Fruit fly (Drosophila melanogaster) whole organism, embryonic: Measurements from ENCODE around the gene rdhB.

Experiments used
- CG10147 ChIP-seq: fragments of 200-800 bp; sonication (Bioruptor generic); optimal IDR thresholded peaks from 2 replicates; lab custom pipeline; 2019; ENCODE audit warnings: missing biosample characterization, mild to moderate bottlenecking, missing genetic modification characterization, moderate library complexity
- CG10267 ChIP-seq: fragments of 200-800 bp; sonication (Bioruptor generic); optimal IDR thresholded peaks from 2 replicates; lab custom pipeline; 2018; ENCODE audit warnings: missing biosample characterization, mild to moderate bottlenecking, missing genetic modification characterization, moderate library complexity
- CG11456 ChIP-seq: fragments of 200-800 bp; sonication (Bioruptor generic); IDR thresholded peaks from 3 replicates; pipeline ENCODE4 v1.3.6; 2022; ENCODE audit warnings: missing biosample characterization, missing genetic modification characterization
- CG12391 ChIP-seq: fragments of 200-800 bp; sonication (Bioruptor generic); optimal IDR thresholded peaks from 3 replicates; lab custom pipeline; 2018; ENCODE audit warnings: missing biosample characterization, mild to moderate bottlenecking, missing genetic modification characterization, moderate library complexity
- CG13123 ChIP-seq: fragments of 200-800 bp; sonication (Bioruptor generic); optimal IDR thresholded peaks from 2 replicates; lab custom pipeline; 2016; ENCODE audit warnings: missing biosample characterization, missing genetic modification characterization
- CG13775 ChIP-seq: fragments of 200-800 bp; sonication (Bioruptor generic); optimal IDR thresholded peaks from 3 replicates; lab custom pipeline; 2017; ENCODE audit warnings: missing biosample characterization, mild to moderate bottlenecking, missing genetic modification characterization
- CG14667 ChIP-seq: fragments of 200-800 bp; sonication (Bioruptor generic); IDR thresholded peaks from 2 replicates; pipeline ENCODE4 v1.3.6; 2022; ENCODE audit warnings: missing biosample characterization, missing genetic modification characterization
- CG15696 ChIP-seq: fragments of 200-800 bp; sonication (Bioruptor generic); optimal IDR thresholded peaks from 2 replicates; lab custom pipeline; 2019; ENCODE audit warnings: missing biosample characterization, mild to moderate bottlenecking, missing genetic modification characterization, moderate library complexity
- CG16813 ChIP-seq: fragments of 200-800 bp; sonication (Bioruptor generic); IDR thresholded peaks from 3 replicates; pipeline ENCODE4 v1.3.6; 2022; ENCODE audit warnings: missing biosample characterization, missing genetic modification characterization; ENCODE audit not compliant: partially characterized antibody
- CG1792 ChIP-seq: fragments of 200-800 bp; sonication (Bioruptor generic); optimal IDR thresholded peaks from 2 replicates; lab custom pipeline; 2016; ENCODE audit warnings: missing biosample characterization, missing genetic modification characterization
- CG2678 ChIP-seq: fragments of 200-800 bp; sonication (Bioruptor generic); optimal IDR thresholded peaks from 3 replicates; lab custom pipeline; 2019; ENCODE audit warnings: missing biosample characterization, mild to moderate bottlenecking, missing genetic modification characterization, moderate library complexity
- CG30403 ChIP-seq: fragments of 200-800 bp; sonication (Bioruptor generic); optimal IDR thresholded peaks from 3 replicates; lab custom pipeline; 2016; ENCODE audit warnings: missing biosample characterization, missing genetic modification characterization
- CG31365 ChIP-seq: fragments of 200-800 bp; sonication (Bioruptor generic); optimal IDR thresholded peaks from 2 replicates; lab custom pipeline; 2018; ENCODE audit warnings: missing biosample characterization, mild to moderate bottlenecking, missing genetic modification characterization
- CG6272 ChIP-seq: fragments of 200-800 bp; sonication (Bioruptor generic); IDR thresholded peaks from 2 replicates; pipeline ENCODE4 v1.3.6; 2022; ENCODE audit warnings: missing biosample characterization, missing genetic modification characterization
- CG8281 ChIP-seq: fragments of 200-800 bp; sonication (Bioruptor generic); optimal IDR thresholded peaks from 2 replicates; lab custom pipeline; 2018; ENCODE audit warnings: missing biosample characterization, mild to moderate bottlenecking, missing genetic modification characterization, moderate library complexity
- Chrac-16 ChIP-seq: fragments of 200-800 bp; sonication (Bioruptor generic); optimal IDR thresholded peaks from 3 replicates; lab custom pipeline; 2016; ENCODE audit warnings: missing biosample characterization, missing genetic modification characterization
- D19B ChIP-seq: fragments of 200-800 bp; sonication (Bioruptor generic); optimal IDR thresholded peaks from 2 replicates; lab custom pipeline; 2017; ENCODE audit warnings: missing biosample characterization, mild to moderate bottlenecking, missing genetic modification characterization
- Dad ChIP-seq: fragments of 200-800 bp; sonication (Bioruptor generic); optimal IDR thresholded peaks from 3 replicates; lab custom pipeline; 2016; ENCODE audit warnings: missing biosample characterization, missing genetic modification characterization
- Dfd ChIP-seq, 2 experiments: fragments of >200 bp; optimal IDR thresholded peaks; 2 replicates each; lab custom pipeline; 2017; ENCODE audit warnings: missing biosample characterization in 2 of 2, missing genetic modification characterization in 2 of 2
- Dll ChIP-seq: fragments of 200-800 bp; sonication (Bioruptor generic); IDR thresholded peaks from 4 replicates; pipeline ENCODE4 v1.3.6; 2022; ENCODE audit warnings: missing biosample characterization, missing genetic modification characterization; ENCODE audit not compliant: partially characterized antibody
- Doc2 ChIP-seq: fragments of 200-800 bp; sonication (Bioruptor generic); IDR thresholded peaks from 2 replicates; pipeline ENCODE4 v1.3.6; 2022; ENCODE audit warnings: missing biosample characterization, missing genetic modification characterization
- Dp ChIP-seq: fragments of 200-800 bp; sonication (Bioruptor generic); optimal IDR thresholded peaks from 2 replicates; lab custom pipeline; 2018; ENCODE audit warnings: missing biosample characterization, mild to moderate bottlenecking, missing genetic modification characterization, moderate library complexity
- Drgx ChIP-seq: fragments of 200-800 bp; sonication (Bioruptor generic); IDR thresholded peaks from 2 replicates; pipeline ENCODE4 v1.3.6; 2022; ENCODE audit warnings: missing biosample characterization, missing genetic modification characterization
- ERR ChIP-seq: fragments of 200-800 bp; sonication (Bioruptor generic); optimal IDR thresholded peaks from 2 replicates; lab custom pipeline; 2016; ENCODE audit warnings: missing biosample characterization, missing genetic modification characterization
- Hand ChIP-seq: fragments of 200-800 bp; sonication (Bioruptor generic); optimal IDR thresholded peaks from 2 replicates; lab custom pipeline; 2017; ENCODE audit warnings: mild to moderate bottlenecking, missing biosample characterization, missing genetic modification reagents, missing genetic modification characterization
- Hr39 ChIP-seq: fragments of >200 bp; optimal IDR thresholded peaks from 2 replicates; lab custom pipeline; 2017
- Hsf ChIP-seq: fragments of 200-800 bp; sonication (Bioruptor generic); optimal IDR thresholded peaks from 3 replicates; lab custom pipeline; 2016; ENCODE audit warnings: missing biosample characterization, missing genetic modification characterization
- MESR4 ChIP-seq: fragments of 200-800 bp; sonication (Bioruptor generic); optimal IDR thresholded peaks from 2 replicates; lab custom pipeline; 2018; ENCODE audit warnings: missing biosample characterization, mild to moderate bottlenecking, missing genetic modification characterization, moderate library complexity
- NfI ChIP-seq: fragments of 200-800 bp; sonication (Bioruptor generic); optimal IDR thresholded peaks from 3 replicates; lab custom pipeline; 2018; ENCODE audit warnings: missing biosample characterization, mild to moderate bottlenecking, missing genetic modification characterization, moderate library complexity
- Ptx1 ChIP-seq: fragments of 200-800 bp; sonication (Bioruptor generic); IDR thresholded peaks from 2 replicates; pipeline ENCODE4 v1.3.6; 2022; ENCODE audit warnings: missing biosample characterization, missing genetic modification characterization
- Sin3A ChIP-seq: fragments of >200 bp; optimal IDR thresholded peaks from 2 replicates; lab custom pipeline; 2018
- abd-A ChIP-seq: fragments of 200-800 bp; sonication (Bioruptor generic); optimal IDR thresholded peaks from 3 replicates; lab custom pipeline; 2019; ENCODE audit warnings: missing biosample characterization, mild to moderate bottlenecking, missing genetic modification characterization, moderate library complexity
- btn ChIP-seq: fragments of 200-800 bp; sonication (Bioruptor generic); optimal IDR thresholded peaks from 2 replicates; lab custom pipeline; 2016; ENCODE audit warnings: missing biosample characterization, missing genetic modification characterization
- caup ChIP-seq: fragments of 200-800 bp; sonication (Bioruptor generic); optimal IDR thresholded peaks from 3 replicates; lab custom pipeline; 2017; ENCODE audit warnings: missing biosample characterization, mild to moderate bottlenecking, missing genetic modification characterization, moderate library complexity; ENCODE audit not compliant: severe bottlenecking
- chn ChIP-seq: fragments of 200-800 bp; sonication (Bioruptor generic); optimal IDR thresholded peaks from 2 replicates; lab custom pipeline; 2016; ENCODE audit warnings: missing biosample characterization, missing genetic modification characterization
- ci ChIP-seq: fragments of 200-800 bp; sonication (Bioruptor generic); IDR thresholded peaks from 3 replicates; pipeline ENCODE4 v1.3.6; 2022; ENCODE audit warnings: missing biosample characterization, missing genetic modification characterization
- danr ChIP-seq: fragments of 200-800 bp; sonication (Bioruptor generic); IDR thresholded peaks from 2 replicates; pipeline ENCODE4 v1.3.6; 2022; ENCODE audit warnings: missing biosample characterization, missing genetic modification characterization
- dati ChIP-seq: fragments of 200-800 bp; sonication (Bioruptor generic); IDR thresholded peaks from 2 replicates; pipeline ENCODE4 v1.3.6; 2022; ENCODE audit warnings: missing biosample characterization, missing genetic modification characterization
- dmrt99B ChIP-seq: fragments of 200-800 bp; sonication (Bioruptor generic); optimal IDR thresholded peaks from 2 replicates; lab custom pipeline; 2018; ENCODE audit warnings: missing biosample characterization, mild to moderate bottlenecking, missing genetic modification characterization, moderate library complexity
- emc ChIP-seq: fragments of 200-800 bp; sonication (Bioruptor generic); optimal IDR thresholded peaks from 2 replicates; lab custom pipeline; 2016; ENCODE audit warnings: missing biosample characterization, missing genetic modification characterization
- ewg ChIP-seq: fragments of 200-800 bp; sonication (Bioruptor generic); optimal IDR thresholded peaks from 3 replicates; lab custom pipeline; 2017; ENCODE audit warnings: mild to moderate bottlenecking, missing biosample characterization, missing genetic modification reagents, missing genetic modification characterization
- eyg ChIP-seq: fragments of 200-800 bp; sonication (Bioruptor generic); optimal IDR thresholded peaks from 3 replicates; lab custom pipeline; 2016; ENCODE audit warnings: missing biosample characterization, missing genetic modification characterization
- gsb ChIP-seq: fragments of 200-800 bp; sonication (Bioruptor generic); IDR thresholded peaks from 2 replicates; pipeline ENCODE4 v1.3.6; 2022; ENCODE audit warnings: missing biosample characterization, missing genetic modification characterization
- pfk ChIP-seq: fragments of 200-800 bp; sonication (Bioruptor generic); optimal IDR thresholded peaks from 2 replicates; lab custom pipeline; 2018; ENCODE audit warnings: missing biosample characterization, mild to moderate bottlenecking, missing genetic modification characterization, moderate library complexity
- prd ChIP-seq, 3 experiments: fragments of >200 bp in 2 of 3; fragments of 200-800 bp in 1 of 3; sonication (Bioruptor generic) in 1 of 3; optimal IDR thresholded peaks in 2 of 3; IDR thresholded peaks in 1 of 3; 2 replicates in 2 of 3; 3 replicates in 1 of 3; pipeline versions ENCODE4 v1.3.6 to Lab custom; 2017 to 2022; ENCODE audit warnings: missing biosample characterization in 1 of 3, missing genetic modification characterization in 1 of 3
- slp2 ChIP-seq: fragments of 200-800 bp; sonication (Bioruptor generic); optimal IDR thresholded peaks from 2 replicates; lab custom pipeline; 2016; ENCODE audit warnings: missing biosample characterization, missing genetic modification characterization
- tx ChIP-seq: fragments of 200-800 bp; sonication (Bioruptor generic); optimal IDR thresholded peaks from 2 replicates; lab custom pipeline; 2016; ENCODE audit warnings: missing biosample characterization, missing genetic modification characterization
- wek ChIP-seq: fragments of 200-800 bp; sonication (Bioruptor generic); optimal IDR thresholded peaks from 3 replicates; lab custom pipeline; 2018; ENCODE audit warnings: missing biosample characterization, mild to moderate bottlenecking, missing genetic modification characterization, moderate library complexity
- wor ChIP-seq: fragments of 200-800 bp; sonication (Bioruptor generic); IDR thresholded peaks from 2 replicates; pipeline ENCODE4 v1.3.6; 2022; ENCODE audit warnings: missing biosample characterization, missing genetic modification characterization

Gene rdhB

DNA sequence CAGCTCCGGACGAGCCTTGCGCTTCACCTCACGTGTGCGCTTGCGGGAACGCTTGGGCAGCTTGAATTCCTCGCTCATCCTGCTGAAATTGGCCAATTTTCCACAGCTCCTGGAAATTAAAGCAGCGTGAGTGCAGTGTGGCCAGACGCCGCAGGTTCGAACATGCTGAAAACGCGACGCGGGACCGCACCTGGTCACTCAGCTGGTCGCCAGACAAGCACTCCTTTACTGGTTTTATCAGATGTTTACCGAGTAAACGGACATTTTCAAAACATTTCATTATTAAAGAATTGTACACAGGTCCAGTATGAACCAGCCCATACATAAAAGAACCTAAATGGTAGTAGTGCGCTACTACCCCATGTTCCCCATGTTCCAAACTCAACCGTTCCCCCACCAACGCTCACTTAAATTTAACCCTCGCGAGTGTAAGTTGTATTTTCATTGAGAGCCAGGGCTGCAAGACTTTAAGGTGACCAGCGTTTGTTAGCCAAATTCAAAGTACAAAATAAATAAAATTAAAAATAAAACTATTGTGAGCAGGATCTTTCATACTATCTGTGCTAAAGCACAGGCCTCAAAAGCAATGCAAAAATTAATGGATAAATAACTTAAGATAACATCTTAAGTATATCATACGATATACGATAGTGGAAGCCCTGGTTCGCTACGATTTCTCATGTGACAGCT lies 10.9 kb downstream of the rdhB start, which contains the start of the genes JMJD6, CG7071 and Muted (continued):
- TF ChIP-seq Hand (GFP tag; lab: Kevin White, UChicago) (peak; percentile 75), CG14667 (peak; percentile 89), CG11456 (GFP tag; lab: Robert Waterston, UW) (peak; percentile 93), danr (GFP tag; lab: Robert Waterston, UW) (peak; percentile 84), CG6272 (GFP tag; lab: Robert Waterston, UW) (peak; percentile 89), Dad (peak; percentile 74), ci (GFP tag; lab: Robert Waterston, UW) (peak; percentile 95), CG13123 (GFP tag; lab: Kevin White, UChicago) (peak; percentile 89), CG12391 (peak; percentile 97), CG16813 (GFP tag; lab: Robert Waterston, UW) (peak; percentile 74), chn (peak; percentile 93), Drgx (GFP tag; lab: Robert Waterston, UW) (peak; percentile 85), Chrac-16 (peak; percentile 92), emc (GFP tag; lab: Kevin White, UChicago) (peak; percentile 64), eyg (GFP tag; lab: Kevin White, UChicago) (peak; percentile 81), ERR (peak; percentile 76), ewg (GFP tag; lab: Kevin White, UChicago) (peak; percentile 80), D19B (peak; percentile 76), Dll (GFP tag; lab: Robert Waterston, UW) (peak; percentile 95), btn (GFP tag; lab: Kevin White, UChicago) (peak; percentile 15), dmrt99B (peak; percentile 78), prd (optimal IDR thresholded peaks at IDR 0.05; lab: Kevin White, UChicago) (no peak), prd (GFP tag; IDR thresholded peaks at IDR 0.05; lab: Robert Waterston, UW) (peak; percentile 96), Doc2 (GFP tag; lab: Robert Waterston, UW) (peak; percentile 18; the same call in 1 of the 2 replicates), CG1792 (GFP tag; lab: Kevin White, UChicago) (peak; percentile 65), CG10267 (peak; percentile 86), caup (GFP tag; lab: Kevin White, UChicago) (peak; percentile 89), CG8281 (peak; percentile 63), dati (GFP tag; lab: Robert Waterston, UW) (peak; percentile 87), wek (GFP tag; lab: Kevin White, UChicago) (no peak), Ptx1 (peak; percentile 93), CG13775 (GFP tag; lab: Kevin White, UChicago) (peak; percentile 94), CG31365 (tag; lab: Kevin White, UChicago) (peak; percentile 30), wor (GFP tag; lab: Robert Waterston, UW) (peak; percentile 77; the same call in 1 of the 2 replicates), gsb (GFP tag; lab: Robert Waterston, UW) (peak; percentile 66), CG2678 (tag; lab: Kevin White, UChicago) (peak; percentile 92), pfk (peak; percentile 97), abd-A (tag; lab: Kevin White, UChicago) (no peak), Hr39 (lab: Kevin White, UChicago) (no peak), slp2 (GFP tag; lab: Kevin White, UChicago) (peak; percentile 82), Dfd (GFP tag; optimal IDR thresholded peaks at IDR 0.05; lab: Kevin White, UChicago) (no peak), MESR4 (GFP tag; lab: Kevin White, UChicago) (peak; percentile 76), NfI (GFP tag; lab: Kevin White, UChicago) (peak; percentile 95), CG10147 (peak; percentile 91), Sin3A (lab: Kevin White, UChicago) (peak; percentile 88), tx (GFP tag; lab: Kevin White, UChicago) (peak; percentile 91), Dp (peak; percentile 52), CG30403 (GFP tag; lab: Kevin White, UChicago) (peak; percentile 96), CG15696 (tag; lab: Kevin White, UChicago) (peak; percentile 95), Hsf (GFP tag; lab: Kevin White, UChicago) (peak; percentile 95)
